Worm (Caenorhabditis elegans) whole organism, midembryonic: Measurements from ENCODE around the gene F26A1.9.

ENCODE experiments used
- flt-1 ChIP-seq: fragments of 200-800 bp; sonication (Bioruptor generic); IDR thresholded peaks from 2 replicates; pipeline ENCODE4 v1.3.6; 2022; ENCODE audit warnings: missing genetic modification characterization, missing compliant biosample characterization
- ztf-23 ChIP-seq: fragments of 200-800 bp; sonication (Bioruptor generic); IDR thresholded peaks from 2 replicates; pipeline ENCODE4 v1.3.6; 2022; ENCODE audit warnings: missing genetic modification reagents, missing genetic modification characterization, missing compliant biosample characterization

DNA sequence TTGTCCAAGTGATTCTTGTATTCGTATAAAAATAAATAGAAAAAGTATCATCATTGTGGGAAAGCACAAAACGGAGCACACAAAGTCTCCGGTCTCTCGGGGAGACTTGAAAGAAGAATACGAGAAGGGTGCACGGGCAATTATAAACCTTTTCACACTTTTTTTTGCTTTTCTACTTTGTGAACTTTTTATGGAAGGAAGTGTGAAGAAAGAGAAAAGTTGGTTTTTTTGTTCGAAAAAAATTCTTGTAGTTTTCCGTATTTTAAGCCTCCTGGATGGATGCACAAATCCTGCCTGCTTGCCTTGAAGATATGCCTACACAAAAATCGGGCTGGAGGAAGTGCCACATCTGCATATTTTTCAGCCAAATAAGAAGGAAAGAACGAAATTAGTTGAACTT lies 51.3 kb downstream of the F26A1.9 start, which contains the start of gene B0393.7:
- TF ChIP-seq flt-1 (GFP tag; lab: Robert Waterston, UW) = no peak
- TF ChIP-seq ztf-23 (GFP tag; lab: Robert Waterston, UW) = no peak
